Fruit fly (Drosophila melanogaster): ENCODE results near the gene Mcm10.

dm6 chr2L:21196511-21196910 lies 16.8 kb downstream of the Mcm10 start:
- TF ChIP-seq CG33557 (GFP tag; optimal IDR thresholded peaks at IDR 0.05): no peak
- TF ChIP-seq twi (tag; optimal IDR thresholded peaks at IDR 0.05): no peak
- TF ChIP-seq Hr39 (optimal IDR thresholded peaks at IDR 0.05): no peak
- no peak for TF ChIP-seq CG17186 (GFP tag; optimal IDR thresholded peaks at IDR 0.05)
- TF ChIP-seq CG31388 (GFP tag; optimal IDR thresholded peaks at IDR 0.05): no peak
